Fruit fly (Drosophila melanogaster): Measurements from ENCODE around the gene CG3631.
A peak's percentile ranks its signal among the peaks of the same experiment; 100 is the strongest.

Gene CG3631

DNA sequence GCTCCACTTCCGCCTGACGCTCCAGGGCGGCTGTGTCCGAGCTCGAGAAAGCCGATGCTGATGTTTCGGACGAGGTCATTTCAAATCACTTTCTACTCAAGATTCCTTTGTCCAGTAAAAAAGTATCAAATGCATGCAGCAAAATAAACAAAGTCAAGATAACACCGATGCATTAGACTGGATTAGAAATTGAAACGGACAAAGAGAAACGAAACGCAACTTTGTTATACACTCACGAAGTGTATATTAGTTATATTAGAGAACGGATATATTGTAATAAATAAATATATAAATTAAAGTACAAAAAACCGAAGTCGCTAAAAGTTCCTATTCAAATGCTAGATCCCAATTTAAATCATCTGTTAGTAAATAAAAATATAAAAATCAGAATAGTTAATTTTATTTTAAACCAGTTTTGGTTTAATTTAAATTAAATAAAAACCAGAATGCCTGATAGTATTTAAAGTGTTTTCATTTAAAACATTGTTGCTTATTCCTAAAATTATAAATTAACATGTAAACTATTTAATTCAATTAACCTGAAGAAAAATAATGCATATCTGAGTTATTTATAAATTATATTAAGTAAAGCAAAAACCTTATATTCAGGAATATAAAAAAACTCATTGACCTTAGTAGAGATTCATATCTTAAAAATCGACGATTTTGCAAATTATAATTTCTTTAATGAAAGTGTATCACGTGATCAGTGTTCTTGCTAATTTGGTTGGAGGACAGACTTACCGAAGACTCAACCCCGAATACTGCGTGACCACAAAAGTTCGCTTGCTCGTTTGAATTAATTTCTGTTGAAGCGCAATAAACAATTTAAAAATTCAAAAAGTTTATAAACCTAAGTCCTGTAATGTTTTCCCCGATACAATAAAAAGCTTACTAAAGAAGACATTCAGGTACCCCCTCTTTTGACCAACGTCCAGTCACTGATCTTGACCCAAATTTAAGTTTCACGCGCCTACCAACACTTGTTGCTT, 14.8 kb downstream of the CG3631 start, which contains the start of gene Dph2 (continued):
- TF ChIP-seq Hr51 (GFP tag; optimal IDR thresholded peaks at IDR 0.05) (peak in 1 of 2 experiments; percentile 87), CG4282 (GFP tag; optimal IDR thresholded peaks at IDR 0.05) (peak; percentile 18), CG15479 (GFP tag; optimal IDR thresholded peaks at IDR 0.05) (no peak), CG10654 (GFP tag; optimal IDR thresholded peaks at IDR 0.05) (peak; percentile 23), repo (GFP tag; optimal IDR thresholded peaks at IDR 0.05) (peak; percentile 11), luna (GFP tag; optimal IDR thresholded peaks at IDR 0.05) (no peak), CG2129 (GFP tag; IDR thresholded peaks at IDR 0.05; ENCODE audit: partially characterized antibody) (no peak), mam (GFP tag; optimal IDR thresholded peaks at IDR 0.05) (peak; percentile 30), CG4404 (GFP tag; IDR thresholded peaks at IDR 0.05) (peak; percentile 33; the same call in 1 of the 2 replicates), CG6272 (GFP tag; IDR thresholded peaks at IDR 0.05) (no peak; the same call in 1 of the 2 replicates), grau (tag; optimal IDR thresholded peaks at IDR 0.05) (peak; percentile 84), CG11456 (GFP tag; IDR thresholded peaks at IDR 0.05) (peak; percentile 76), Gsc (GFP tag; IDR thresholded peaks at IDR 0.05) (no peak), H15 (GFP tag; IDR thresholded peaks at IDR 0.05) (peak; percentile 48; the same call in 1 of the 3 replicates), CG12155 (GFP tag; optimal IDR thresholded peaks at IDR 0.05) (peak; percentile 35), Bteb2 (GFP tag; optimal IDR thresholded peaks at IDR 0.05) (peak; percentile 16), CG43689 (GFP tag; IDR thresholded peaks at IDR 0.05) (peak; percentile 68), bcd (GFP tag; optimal IDR thresholded peaks at IDR 0.05) (peak; percentile 44), CG11695 (GFP tag; IDR thresholded peaks at IDR 0.05) (peak; percentile 86), bigmax (GFP tag; optimal IDR thresholded peaks at IDR 0.05) (no peak), CG15073 (GFP tag; optimal IDR thresholded peaks at IDR 0.05) (no peak), Six4 (GFP tag; optimal IDR thresholded peaks at IDR 0.05) (peak; percentile 44), NfI (GFP tag; optimal IDR thresholded peaks at IDR 0.05) (peak; percentile 50), so (GFP tag; IDR thresholded peaks at IDR 0.05) (no peak), ap (GFP tag; IDR thresholded peaks at IDR 0.05) (peak; percentile 84), fru (optimal IDR thresholded peaks at IDR 0.05) (no peak), Usf (GFP tag; optimal IDR thresholded peaks at IDR 0.05) (peak; percentile 100), CG15011 (GFP tag; optimal IDR thresholded peaks at IDR 0.05) (no peak), CG1832 (GFP tag; optimal IDR thresholded peaks at IDR 0.05) (no peak), CG11085 (GFP tag; IDR thresholded peaks at IDR 0.05) (peak; percentile 84), CG13775 (GFP tag; optimal IDR thresholded peaks at IDR 0.05) (peak; percentile 42), gce (GFP tag; IDR thresholded peaks at IDR 0.05) (peak; percentile 60; the same call in 1 of the 3 replicates), ara (GFP tag; IDR thresholded peaks at IDR 0.05) (peak; percentile 48; the same call in 1 of the 2 replicates), chn (GFP tag; optimal IDR thresholded peaks at IDR 0.05) (peak; percentile 9), CG16813 (GFP tag; IDR thresholded peaks at IDR 0.05; ENCODE audit: partially characterized antibody) (no peak), sqz (GFP tag; optimal IDR thresholded peaks at IDR 0.05) (no peak)

dm6 chr3R:14894783-14894883, 15.4 kb downstream of the CG3631 start, which contains the start of gene CG14860:
Gene CG14860, plus strand, starts transcription at chr3R:14894784.
- TF ChIP-seq fru (optimal IDR thresholded peaks at IDR 0.05) (no peak), grn (GFP tag; optimal IDR thresholded peaks at IDR 0.05) (no peak), CG18599 (GFP tag; optimal IDR thresholded peaks at IDR 0.05) (no peak), CG11504 (tag; optimal IDR thresholded peaks at IDR 0.05) (no peak), CG17829 (tag; optimal IDR thresholded peaks at IDR 0.05) (no peak), sens (GFP tag) (no peak), tap (tag; optimal IDR thresholded peaks at IDR 0.05) (no peak), Tbp (GFP tag; optimal IDR thresholded peaks at IDR 0.05) (no peak), lmd (GFP tag; IDR thresholded peaks at IDR 0.05) (no peak), CG11398 (GFP tag; optimal IDR thresholded peaks at IDR 0.05) (no peak), CG18262 (tag; optimal IDR thresholded peaks at IDR 0.05) (no peak), CG6813 (GFP tag; optimal IDR thresholded peaks at IDR 0.05) (no peak), nau (GFP tag; optimal IDR thresholded peaks at IDR 0.05) (no peak), CG3838 (GFP tag; optimal IDR thresholded peaks at IDR 0.05) (no peak), Sry-β (GFP tag; optimal IDR thresholded peaks at IDR 0.05) (no peak), CG10654 (GFP tag; optimal IDR thresholded peaks at IDR 0.05) (no peak), B-H2 (GFP tag; optimal IDR thresholded peaks at IDR 0.05) (no peak), Neu2 (GFP tag; optimal IDR thresholded peaks at IDR 0.05; ENCODE audit: borderline replicate concordance) (no peak)
